Worm (Caenorhabditis elegans) whole organism, L2 larva: ENCODE data around the gene vab-19.

ENCODE experiments used
- blmp-1 ChIP-seq: sonication (generic microtip); optimal IDR thresholded peaks from 2 replicates; lab custom pipeline; 2017; ENCODE audit warnings: missing genetic modification characterization, mild to moderate bottlenecking, missing compliant biosample characterization, antibody characterized with exemption, moderate library complexity; ENCODE audit not compliant: insufficient read depth
- crh-2 ChIP-seq: sonication (generic microtip); optimal IDR thresholded peaks from 2 replicates; lab custom pipeline; 2017; ENCODE audit warnings: missing biosample characterization, missing genetic modification characterization
- egl-27 ChIP-seq: sonication (generic microtip); optimal IDR thresholded peaks from 3 replicates; lab custom pipeline; 2017; ENCODE audit warnings: missing biosample characterization, missing genetic modification reagents, missing genetic modification characterization
- elt-3 ChIP-seq: sonication (generic microtip); optimal IDR thresholded peaks from 2 replicates; lab custom pipeline; 2017; ENCODE audit warnings: missing biosample characterization, missing genetic modification characterization
- fos-1 ChIP-seq: fragments of 150-350 bp; optimal IDR thresholded peaks from 2 replicates; lab custom pipeline; 2014; ENCODE audit warnings: missing biosample characterization, missing genetic modification characterization
- mbf-1 ChIP-seq: sonication (generic microtip); optimal IDR thresholded peaks from 2 replicates; lab custom pipeline; 2017; ENCODE audit warnings: missing biosample characterization, missing genetic modification characterization
- nhr-11 ChIP-seq: fragments of 150-350 bp; optimal IDR thresholded peaks from 2 replicates; lab custom pipeline; 2014; ENCODE audit warnings: missing biosample characterization, missing genetic modification characterization
- nhr-23 ChIP-seq: fragments of 150-350 bp; optimal IDR thresholded peaks from 2 replicates; lab custom pipeline; 2014; ENCODE audit warnings: missing biosample characterization, missing genetic modification reagents, missing genetic modification characterization
- unc-39 ChIP-seq: fragments of 150-350 bp; optimal IDR thresholded peaks from 2 replicates; lab custom pipeline; 2014; ENCODE audit warnings: missing biosample characterization, missing genetic modification characterization
- unc-62 ChIP-seq: fragments of 150-350 bp; optimal IDR thresholded peaks from 2 replicates; lab custom pipeline; 2014; ENCODE audit warnings: missing biosample characterization, missing genetic modification reagents, missing genetic modification characterization

ce11 chrII:2450990-2451389, 7.9 kb downstream of the vab-19 start:
- TF ChIP-seq unc-39 (tag; lab: Kevin White, UChicago) (no peak), egl-27 (no peak), mbf-1 (tag; lab: Kevin White, UChicago) (no peak), nhr-11 (tag; lab: Kevin White, UChicago) (no peak), nhr-23 (no peak), blmp-1 (tag; lab: Kevin White, UChicago) (no peak), elt-3 (tag; lab: Kevin White, UChicago) (no peak), fos-1 (tag; lab: Kevin White, UChicago) (no peak), crh-2 (tag; lab: Kevin White, UChicago) (peak; percentile 34), unc-62 (GFP tag; lab: Kevin White, UChicago) (no peak)
